Worm (Caenorhabditis elegans): Measurements from ENCODE around the gene ldp-1.
"Not testable (repeated sequence)": the region's sequence is repeated elsewhere in the genome, so short reads cannot be mapped to it uniquely, and the experiment has no call there.

- TF ChIP-seq ama-1 (optimal IDR thresholded peaks at IDR 0.05); nhr-11 (tag; optimal IDR thresholded peaks at IDR 0.05): not testable (repeated sequence)
Measured at ce11 chrV:2144408-2144807, 17.1 kb downstream of the ldp-1 start, which contains the start of gene F22F7.12.

Data from whole organism, late embryonic.